Worm (Caenorhabditis elegans) whole organism, early embryonic: ENCODE measurements around the gene sap-49.

Experiments
- B0310.2 ChIP-seq: sonication (generic microtip); optimal IDR thresholded peaks from 2 replicates; lab custom pipeline; 2016; ENCODE audit warnings: mild to moderate bottlenecking, missing genetic modification characterization, missing compliant biosample characterization
- F13C5.2 ChIP-seq: sonication (generic microtip); optimal IDR thresholded peaks from 2 replicates; lab custom pipeline; 2017; ENCODE audit warnings: mild to moderate bottlenecking, missing genetic modification characterization, inconsistent platforms, missing compliant biosample characterization
- aly-1 ChIP-seq: sonication (generic microtip); optimal IDR thresholded peaks from 2 replicates; lab custom pipeline; 2016; ENCODE audit warnings: missing genetic modification characterization, missing compliant biosample characterization
- ama-1 ChIP-seq: fragments of 150-350 bp; optimal IDR thresholded peaks from 2 replicates; lab custom pipeline; 2014
- ceh-13 ChIP-seq: fragments of 200-800 bp; sonication (Bioruptor generic); optimal IDR thresholded peaks from 2 replicates; lab custom pipeline; 2018; ENCODE audit warnings: mild to moderate bottlenecking, missing genetic modification characterization, missing compliant biosample characterization
- ceh-36 ChIP-seq: sonication (generic microtip); optimal IDR thresholded peaks from 2 replicates; lab custom pipeline; 2016; ENCODE audit warnings: missing genetic modification characterization, inconsistent platforms, missing compliant biosample characterization
- ets-7 ChIP-seq: sonication (generic microtip); optimal IDR thresholded peaks from 2 replicates; lab custom pipeline; 2016; ENCODE audit warnings: missing genotype, missing genetic modification characterization, missing compliant biosample characterization
- flt-1 ChIP-seq: fragments of 200-800 bp; sonication (Bioruptor generic); IDR thresholded peaks from 2 replicates; pipeline ENCODE4 v1.3.6; 2022; ENCODE audit warnings: missing genetic modification characterization, missing compliant biosample characterization
- hmbx-1 ChIP-seq: sonication (generic microtip); optimal IDR thresholded peaks from 2 replicates; lab custom pipeline; 2016; ENCODE audit warnings: mild to moderate bottlenecking, missing genetic modification characterization, missing compliant biosample characterization
- hmg-4 ChIP-seq: fragments of 200-800 bp; sonication (Bioruptor generic); optimal IDR thresholded peaks from 2 replicates; lab custom pipeline; 2018; ENCODE audit warnings: mild to moderate bottlenecking, missing genetic modification characterization, missing compliant biosample characterization
- hnd-1 ChIP-seq: sonication (generic microtip); optimal IDR thresholded peaks from 2 replicates; lab custom pipeline; 2016; ENCODE audit warnings: missing genetic modification characterization, missing compliant biosample characterization
- pes-1 ChIP-seq: fragments of 200-800 bp; sonication (Bioruptor generic); IDR thresholded peaks from 2 replicates; pipeline ENCODE4 v1.3.6; 2022; ENCODE audit warnings: missing genetic modification reagents, missing genetic modification characterization, missing compliant biosample characterization
- scrt-1 ChIP-seq: fragments of 200-800 bp; sonication (Bioruptor generic); IDR thresholded peaks from 2 replicates; pipeline ENCODE4 v1.3.6; 2022; ENCODE audit warnings: missing genetic modification characterization, missing compliant biosample characterization
- sea-1 ChIP-seq: fragments of 200-800 bp; sonication (Bioruptor generic); conservative IDR thresholded peaks from 2 replicates; pipeline ENCODE4 v1.3.6; 2022; ENCODE audit warnings: missing genetic modification characterization, missing compliant biosample characterization
- tbx-11 ChIP-seq: fragments of 200-800 bp; sonication (Bioruptor generic); IDR thresholded peaks from 2 replicates; pipeline ENCODE4 v1.3.6; 2022; ENCODE audit warnings: missing genetic modification characterization, missing compliant biosample characterization
- tbx-37 ChIP-seq: fragments of 200-800 bp; sonication (Bioruptor generic); conservative IDR thresholded peaks from 2 replicates; pipeline ENCODE4 v1.3.6; 2022; ENCODE audit warnings: missing genetic modification reagents, missing genetic modification characterization, missing compliant biosample characterization
- tra-4 ChIP-seq: sonication (generic microtip); optimal IDR thresholded peaks from 2 replicates; lab custom pipeline; 2017; ENCODE audit warnings: missing genetic modification characterization, missing compliant biosample characterization

Gene sap-49

DNA sequence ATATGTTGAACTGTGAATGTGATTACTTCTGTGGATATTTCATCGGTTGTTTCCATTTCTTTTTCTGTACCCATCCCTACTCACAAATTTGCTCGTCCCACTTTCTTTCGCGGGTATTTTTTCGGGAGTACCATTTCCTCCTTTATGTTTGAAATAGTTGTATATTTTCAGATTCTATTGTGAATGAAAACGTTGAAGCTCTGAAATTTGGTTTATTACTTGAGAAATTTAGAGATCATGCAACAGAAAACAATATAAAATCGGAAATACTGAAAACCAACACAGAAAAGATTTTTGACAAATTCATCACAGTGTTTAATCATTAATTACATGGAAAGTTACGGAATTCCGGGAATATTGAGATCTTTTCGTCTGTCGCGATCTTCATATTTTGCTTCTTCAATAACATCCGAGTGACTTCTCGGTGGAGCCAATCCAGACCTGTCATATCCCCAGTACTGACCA, 15.0 kb downstream of the sap-49 start:
- TF ChIP-seq F13C5.2 = no peak

DNA sequence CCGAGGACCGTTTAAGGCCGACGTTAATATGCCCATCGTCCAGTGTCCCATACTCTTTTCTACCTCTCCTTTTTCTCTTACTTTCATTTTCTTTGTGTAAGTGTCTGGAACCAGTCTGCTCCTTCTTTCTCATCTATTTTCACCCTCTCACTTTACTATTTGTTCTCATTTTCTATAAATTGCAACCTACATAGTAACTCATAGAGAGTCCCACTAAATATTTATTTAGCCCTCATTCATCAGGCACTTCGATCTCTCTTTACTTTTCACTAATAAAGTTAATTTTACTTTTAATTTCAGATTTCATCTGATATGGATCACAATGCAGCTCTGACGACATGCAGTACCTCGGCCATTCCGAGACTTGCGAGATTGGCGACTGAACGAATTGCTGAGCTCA, 18.2 kb downstream of the sap-49 start, which contains the start of gene zyg-11:
TSS of gene zyg-11 (plus strand) at position 301 of the 400 bp plus-strand sequence.
- TF ChIP-seq sea-1 (GFP tag; lab: Robert Waterston, UW) = no peak
- TF ChIP-seq F13C5.2 = no peak
- no peak for TF ChIP-seq hmg-4 (GFP tag; lab: Kevin White, UChicago)
- no peak for TF ChIP-seq ama-1 (lab: Kevin White, UChicago)
- TF ChIP-seq B0310.2 (tag; lab: Kevin White, UChicago) = no peak
- no peak for TF ChIP-seq ceh-36 (tag; lab: Kevin White, UChicago)

DNA sequence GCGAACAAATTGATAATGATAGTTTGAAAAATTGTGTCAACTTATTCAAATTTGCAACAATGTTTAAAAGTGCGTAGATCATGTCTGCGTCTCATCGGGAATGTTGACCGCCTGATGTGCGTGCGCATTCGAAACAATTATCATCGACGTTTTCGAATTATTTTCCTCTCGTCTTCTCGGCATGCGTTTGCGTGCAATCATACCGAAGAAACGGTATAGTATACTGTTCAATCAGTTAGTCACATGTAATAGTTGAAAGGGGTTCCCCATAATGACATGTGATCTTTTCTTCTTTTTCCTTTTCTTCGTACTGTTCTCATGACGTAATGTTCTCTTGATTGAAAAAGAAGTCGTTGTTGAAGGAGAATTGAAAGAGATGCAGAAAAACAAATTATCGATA, 18.8 kb downstream of the sap-49 start:
- TF ChIP-seq tbx-11 (GFP tag; lab: Robert Waterston, UW) = no peak
- TF ChIP-seq tbx-37 (GFP tag; lab: Robert Waterston, UW) = no peak

ce11 chrII:8016167-8016566, 19.4 kb downstream of the sap-49 start:
- no peak for TF ChIP-seq flt-1
- TF ChIP-seq hnd-1 (tag; lab: Kevin White, UChicago) = no peak
- TF ChIP-seq tbx-11 (GFP tag; lab: Robert Waterston, UW) = no peak
- no peak for TF ChIP-seq hmbx-1 (tag; lab: Kevin White, UChicago)
- no peak for TF ChIP-seq sea-1 (GFP tag; lab: Robert Waterston, UW)
- no peak for TF ChIP-seq tra-4 (tag; lab: Kevin White, UChicago)
- TF ChIP-seq ama-1 (lab: Kevin White, UChicago) = no peak
- no peak for TF ChIP-seq aly-1 (tag; lab: Kevin White, UChicago)
- TF ChIP-seq scrt-1 (GFP tag; lab: Robert Waterston, UW) = no peak
- TF ChIP-seq pes-1 (GFP tag; lab: Robert Waterston, UW) = no peak
- TF ChIP-seq hmg-4 (GFP tag; lab: Kevin White, UChicago) = no peak
- no peak for TF ChIP-seq ets-7 (tag; lab: Kevin White, UChicago)
- no peak for TF ChIP-seq B0310.2 (tag; lab: Kevin White, UChicago)
- no peak for TF ChIP-seq tbx-37 (GFP tag; lab: Robert Waterston, UW)
- TF ChIP-seq ceh-13 = no peak
- TF ChIP-seq ceh-36 (tag; lab: Kevin White, UChicago) = no peak
- no peak for TF ChIP-seq F13C5.2

DNA sequence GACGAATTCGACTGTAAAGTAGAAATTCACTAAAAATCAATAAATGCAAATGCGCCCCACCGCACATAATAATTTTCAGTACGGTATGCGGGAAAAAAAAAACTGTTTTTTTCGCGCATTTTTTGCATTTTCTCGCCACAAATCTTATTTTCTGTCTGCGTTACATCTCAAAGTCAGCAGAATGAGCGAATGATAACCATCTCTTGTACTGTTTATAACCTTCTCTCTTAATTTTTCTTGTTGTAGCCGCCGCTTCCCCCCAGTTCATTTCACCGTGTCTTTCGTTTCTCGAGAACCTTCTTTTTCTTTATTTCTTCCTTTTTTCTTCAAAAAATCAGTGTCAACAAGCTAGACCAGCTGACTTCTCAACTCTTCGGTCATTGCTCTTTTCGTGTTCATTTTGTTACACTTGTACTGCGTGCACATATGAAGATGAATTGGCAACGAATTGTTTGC, 20.1 kb downstream of the sap-49 start:
- TF ChIP-seq ceh-13 (no peak), ets-7 (tag; lab: Kevin White, UChicago) (no peak), pes-1 (GFP tag; lab: Robert Waterston, UW) (no peak), hmbx-1 (tag; lab: Kevin White, UChicago) (no peak), flt-1 (no peak), tbx-11 (GFP tag; lab: Robert Waterston, UW) (no peak), ama-1 (lab: Kevin White, UChicago) (no peak), hnd-1 (tag; lab: Kevin White, UChicago) (no peak), scrt-1 (GFP tag; lab: Robert Waterston, UW) (no peak), tra-4 (tag; lab: Kevin White, UChicago) (no peak), ceh-36 (tag; lab: Kevin White, UChicago) (no peak), sea-1 (GFP tag; lab: Robert Waterston, UW) (no peak), tbx-37 (GFP tag; lab: Robert Waterston, UW) (no peak), F13C5.2 (no peak), hmg-4 (GFP tag; lab: Kevin White, UChicago) (no peak), aly-1 (tag; lab: Kevin White, UChicago) (no peak), B0310.2 (tag; lab: Kevin White, UChicago) (no peak)

ce11 chrII:8012071-8013031, 23.2 kb downstream of the sap-49 start, which contains the start of gene DH11.2:
Gene DH11.2 (plus strand): TSS chrII:8012816.
- no peak for TF ChIP-seq ceh-36 (tag; lab: Kevin White, UChicago)

ce11 chrII:8008334-8008733, 27.2 kb downstream of the sap-49 start, which contains the start of gene glna-2:
Gene glna-2 (plus strand): TSS chrII:8008634.
- TF ChIP-seq pes-1 (GFP tag; lab: Robert Waterston, UW) = no peak
- no peak for TF ChIP-seq ceh-13
- TF ChIP-seq ceh-36 (tag; lab: Kevin White, UChicago) = no peak
- TF ChIP-seq flt-1 = no peak
- no peak for TF ChIP-seq tbx-11 (GFP tag; lab: Robert Waterston, UW)
- TF ChIP-seq tbx-37 (GFP tag; lab: Robert Waterston, UW) = no peak
- no peak for TF ChIP-seq tra-4 (tag; lab: Kevin White, UChicago)
- no peak for TF ChIP-seq ets-7 (tag; lab: Kevin White, UChicago)

DNA sequence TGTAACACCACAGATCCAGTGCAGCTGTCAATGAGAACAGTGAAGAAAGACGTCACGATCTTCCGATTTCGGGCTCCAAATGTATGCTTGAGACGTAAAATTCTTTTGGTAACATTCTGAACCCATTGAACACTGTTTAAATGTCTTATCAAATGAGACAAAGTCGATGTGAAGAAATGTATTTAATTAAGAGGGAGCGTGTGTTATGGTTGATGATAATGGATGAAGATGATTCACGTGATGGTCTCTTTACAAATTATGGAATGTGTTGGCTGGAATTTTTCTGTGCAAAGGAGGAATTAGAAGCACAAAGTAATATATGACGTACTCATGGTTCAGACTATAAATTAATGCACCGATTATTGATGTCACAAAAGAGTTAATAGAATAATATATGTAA, 28.6 kb downstream of the sap-49 start:
- no peak for TF ChIP-seq ceh-13
- TF ChIP-seq F13C5.2 = no peak
- no peak for TF ChIP-seq ets-7 (tag; lab: Kevin White, UChicago)
- no peak for TF ChIP-seq sea-1 (GFP tag; lab: Robert Waterston, UW)
- no peak for TF ChIP-seq flt-1
- TF ChIP-seq ceh-36 (tag; lab: Kevin White, UChicago) = no peak
- no peak for TF ChIP-seq tbx-11 (GFP tag; lab: Robert Waterston, UW)
- no peak for TF ChIP-seq hmbx-1 (tag; lab: Kevin White, UChicago)
- no peak for TF ChIP-seq tbx-37 (GFP tag; lab: Robert Waterston, UW)
- TF ChIP-seq hmg-4 (GFP tag; lab: Kevin White, UChicago) = no peak
- no peak for TF ChIP-seq pes-1 (GFP tag; lab: Robert Waterston, UW)
